Worm (Caenorhabditis elegans) whole organism, L4/young adult: ENCODE measurements around the gene ttr-7.

Source experiments
- W03F9.2 ChIP-seq: fragments of 150-350 bp; optimal IDR thresholded peaks from 2 replicates; lab custom pipeline; 2014; ENCODE audit warnings: missing biosample characterization, missing genetic modification characterization
- dao-5 ChIP-seq: sonication (generic microtip); optimal IDR thresholded peaks from 2 replicates; lab custom pipeline; 2016; ENCODE audit warnings: missing genotype, missing genetic modification characterization, moderate library complexity, missing compliant biosample characterization
- him-1 ChIP-seq: sonication (generic microtip); optimal IDR thresholded peaks from 2 replicates; lab custom pipeline; 2016; ENCODE audit warnings: missing genotype, missing genetic modification reagents, missing genetic modification characterization, missing compliant biosample characterization

- TF ChIP-seq dao-5: no peak
- no peak for TF ChIP-seq W03F9.2 (tag; lab: Kevin White, UChicago)
- TF ChIP-seq him-1: no peak
Measured at ce11 chrIII:617467-617866, 11.7 kb downstream of the ttr-7 start, which contains the start of gene T19C3.2.
